Fruit fly (Drosophila melanogaster): ENCODE results near the gene mth.

- TF ChIP-seq zfh2 (GFP tag; optimal IDR thresholded peaks at IDR 0.05) (peak; percentile 3), ase (GFP tag; IDR thresholded peaks at IDR 0.05) (no peak), HmgZ (tag; optimal IDR thresholded peaks at IDR 0.05) (peak; percentile 39), CG10366 (GFP tag; IDR thresholded peaks at IDR 0.05) (no peak), CG4282 (GFP tag; optimal IDR thresholded peaks at IDR 0.05) (no peak), CG17361 (GFP tag; IDR thresholded peaks at IDR 0.05) (no peak; the same call in 2 of the 3 replicates), CG10462 (GFP tag; optimal IDR thresholded peaks at IDR 0.05) (no peak), crp (GFP tag; optimal IDR thresholded peaks at IDR 0.05) (peak in 1 of 2 experiments; percentile 35), CG7556 (GFP tag; optimal IDR thresholded peaks at IDR 0.05) (no peak), Abd-B (GFP tag; optimal IDR thresholded peaks at IDR 0.05) (no peak), Trl (optimal IDR thresholded peaks at IDR 0.05) (peak in 1 of 2 experiments; percentile 75), Trl (GFP tag; optimal IDR thresholded peaks at IDR 0.05) (peak; percentile 41), cad (GFP tag; optimal IDR thresholded peaks at IDR 0.05) (no peak), Lpt (GFP tag; optimal IDR thresholded peaks at IDR 0.05) (no peak)
Observed at dm6 chr3L:331842-332802, 14.6 kb downstream of the mth start, which contains the start of gene mthl9.
